Worm (Caenorhabditis elegans) whole organism, L1 larva: ENCODE results near the gene C15B12.3.
A peak's percentile ranks its signal among the peaks of the same experiment; 100 is the strongest.

Experiments
- C04F5.9 ChIP-seq: sonication (generic microtip); optimal IDR thresholded peaks from 2 replicates; lab custom pipeline; 2016; ENCODE audit warnings: missing genetic modification characterization, missing compliant biosample characterization
- F16B12.6 ChIP-seq: fragments of 150-350 bp; optimal IDR thresholded peaks from 2 replicates; lab custom pipeline; 2014; ENCODE audit warnings: missing biosample characterization, missing genetic modification characterization
- alr-1 ChIP-seq: fragments of 200-800 bp; sonication (Bioruptor generic); optimal IDR thresholded peaks from 2 replicates; lab custom pipeline; 2018; ENCODE audit warnings: borderline replicate concordance, mild to moderate bottlenecking, missing genetic modification characterization, missing compliant biosample characterization
- ama-1 ChIP-seq: fragments of 150-350 bp; optimal IDR thresholded peaks from 2 replicates; lab custom pipeline; 2014
- ces-1 ChIP-seq: fragments of 150-350 bp; optimal IDR thresholded peaks from 2 replicates; lab custom pipeline; 2014; ENCODE audit warnings: missing biosample characterization, missing genetic modification reagents, missing genetic modification characterization
- efl-1 ChIP-seq, 4 experiments: fragments of 150-350 bp; optimal IDR thresholded peaks in 3 of 4; peaks in 1 of 4; 1 replicate in 1 of 4; 2 replicates in 3 of 4; lab custom pipeline; 2014; ENCODE audit warnings: missing biosample characterization in 2 of 4, missing genetic modification characterization in 2 of 4, missing genetic modification reagents in 2 of 4
- egl-13 ChIP-seq: sonication (generic microtip); optimal IDR thresholded peaks from 2 replicates; lab custom pipeline; 2016; ENCODE audit warnings: missing genotype, missing genetic modification reagents, missing genetic modification characterization, missing compliant biosample characterization
- elt-2 ChIP-seq: sonication (generic microtip); optimal IDR thresholded peaks from 2 replicates; lab custom pipeline; 2016; ENCODE audit warnings: missing genetic modification characterization, mild to moderate bottlenecking, inconsistent platforms, missing compliant biosample characterization, missing genetic modification reagents
- elt-3 ChIP-seq, 6 experiments: fragments of 150-350 bp in 1 of 6; sonication (generic microtip); optimal IDR thresholded peaks; 2 replicates each; lab custom pipeline; 2017 to 2018; ENCODE audit warnings: missing biosample characterization in 6 of 6, missing genetic modification characterization in 6 of 6, inconsistent platforms in 1 of 6
- fkh-10 ChIP-seq: sonication (generic microtip); optimal IDR thresholded peaks from 2 replicates; lab custom pipeline; 2017; ENCODE audit warnings: missing biosample characterization, missing genetic modification reagents, missing genetic modification characterization
- hlh-17 ChIP-seq: fragments of 200-800 bp; sonication (Bioruptor generic); optimal IDR thresholded peaks from 2 replicates; lab custom pipeline; 2018; ENCODE audit warnings: missing genetic modification characterization, mild to moderate bottlenecking, missing compliant biosample characterization, moderate library complexity, borderline replicate concordance
- hlh-4 ChIP-seq: sonication (generic microtip); optimal IDR thresholded peaks from 2 replicates; lab custom pipeline; 2016; ENCODE audit warnings: mild to moderate bottlenecking, missing genetic modification characterization, missing compliant biosample characterization
- irx-1 ChIP-seq: sonication (generic microtip); optimal IDR thresholded peaks from 2 replicates; lab custom pipeline; 2016; ENCODE audit warnings: missing genetic modification characterization, missing compliant biosample characterization
- isw-1 ChIP-seq: fragments of 200-800 bp; sonication (Bioruptor generic); IDR thresholded peaks from 2 replicates; pipeline ENCODE4 v1.3.6; 2022; ENCODE audit warnings: missing genetic modification characterization, missing compliant biosample characterization
- lin-39 ChIP-seq: fragments of 150-350 bp; optimal IDR thresholded peaks from 2 replicates; lab custom pipeline; 2014; ENCODE audit warnings: missing biosample characterization, missing genetic modification reagents, missing genetic modification characterization
- lsy-2 ChIP-seq, 2 experiments: fragments of 150-350 bp; optimal IDR thresholded peaks; 2 replicates each; lab custom pipeline; 2014; ENCODE audit warnings: missing biosample characterization in 2 of 2, missing genetic modification characterization in 2 of 2
- mdl-1 ChIP-seq, 2 experiments: fragments of 150-350 bp; optimal IDR thresholded peaks; 2 replicates each; lab custom pipeline; 2014 to 2017; ENCODE audit warnings: missing biosample characterization in 2 of 2, missing genetic modification characterization in 2 of 2, inconsistent platforms in 1 of 2
- mef-2 ChIP-seq: fragments of 150-350 bp; optimal IDR thresholded peaks from 2 replicates; lab custom pipeline; 2014; ENCODE audit warnings: missing biosample characterization, missing genetic modification characterization
- mep-1 ChIP-seq: fragments of 150-350 bp; optimal IDR thresholded peaks from 2 replicates; lab custom pipeline; 2014; ENCODE audit warnings: missing biosample characterization, missing genetic modification characterization
- nhr-12 ChIP-seq: sonication (generic microtip); optimal IDR thresholded peaks from 2 replicates; lab custom pipeline; 2017; ENCODE audit warnings: missing biosample characterization, missing genetic modification characterization
- nhr-20 ChIP-seq: sonication (generic microtip); optimal IDR thresholded peaks from 2 replicates; lab custom pipeline; 2016; ENCODE audit warnings: mild to moderate bottlenecking, missing genetic modification characterization, missing compliant biosample characterization
- nhr-76 ChIP-seq: sonication (generic microtip); optimal IDR thresholded peaks from 2 replicates; lab custom pipeline; 2017; ENCODE audit warnings: missing biosample characterization, missing genetic modification characterization
- nhr-84 ChIP-seq: sonication (generic microtip); optimal IDR thresholded peaks from 2 replicates; lab custom pipeline; 2017; ENCODE audit warnings: missing biosample characterization, missing genetic modification characterization
- nhr-90 ChIP-seq: sonication (generic microtip); optimal IDR thresholded peaks from 2 replicates; lab custom pipeline; 2016; ENCODE audit warnings: mild to moderate bottlenecking, missing genetic modification characterization, missing compliant biosample characterization; ENCODE audit not compliant: poor library complexity
- pax-3 ChIP-seq: fragments of 200-800 bp; sonication (Bioruptor generic); optimal IDR thresholded peaks from 2 replicates; lab custom pipeline; 2018; ENCODE audit warnings: mild to moderate bottlenecking, missing genetic modification characterization, moderate library complexity, missing compliant biosample characterization
- skn-1 ChIP-seq: fragments of 150-350 bp; optimal IDR thresholded peaks from 2 replicates; lab custom pipeline; 2014; ENCODE audit warnings: missing biosample characterization, missing genetic modification characterization
- snpc-4 ChIP-seq: fragments of 150-350 bp; optimal IDR thresholded peaks from 2 replicates; lab custom pipeline; 2014; ENCODE audit warnings: missing biosample characterization, missing genetic modification characterization
- snu-23 ChIP-seq: sonication (generic microtip); optimal IDR thresholded peaks from 2 replicates; lab custom pipeline; 2016; ENCODE audit warnings: missing genetic modification characterization, missing compliant biosample characterization
- unc-130 ChIP-seq: fragments of 150-350 bp; optimal IDR thresholded peaks from 2 replicates; lab custom pipeline; 2017; ENCODE audit warnings: missing biosample characterization, missing genetic modification characterization, inconsistent platforms
- unc-62 ChIP-seq: fragments of 150-350 bp; optimal IDR thresholded peaks from 2 replicates; lab custom pipeline; 2014; ENCODE audit warnings: missing biosample characterization, missing genetic modification reagents, missing genetic modification characterization
- unc-98 ChIP-seq: fragments of 200-800 bp; sonication (Bioruptor generic); IDR thresholded peaks from 2 replicates; pipeline ENCODE4 v1.3.6; 2022; ENCODE audit warnings: missing genetic modification characterization, missing compliant biosample characterization

C15B12.3 gene

DNA sequence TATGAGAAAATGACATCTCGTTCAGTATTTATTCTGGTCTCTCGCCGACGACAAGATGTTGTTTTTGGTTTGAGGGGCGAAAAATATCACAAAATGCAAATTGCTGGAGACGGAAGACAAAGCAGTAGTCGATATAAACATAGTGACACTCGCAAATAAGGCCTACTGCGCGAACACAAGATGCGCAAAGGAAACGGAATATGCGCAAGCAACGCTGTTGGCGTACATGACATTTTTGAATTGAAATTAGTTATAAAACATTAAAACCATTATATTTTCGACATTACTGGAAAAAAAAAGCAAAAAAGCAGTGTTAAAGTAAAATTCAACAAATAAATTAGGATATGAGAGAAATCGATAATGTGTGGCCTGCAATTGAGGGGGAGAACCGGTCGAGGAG lies 37.6 kb upstream of the C15B12.3 start, which contains the start of gene cdf-1 (continued):
- TF ChIP-seq unc-130 (tag; lab: Kevin White, UChicago) (peak; percentile 1), irx-1 (tag; lab: Kevin White, UChicago) (no peak), ces-1 (GFP tag; lab: Kevin White, UChicago) (no peak), F16B12.6 (tag; lab: Kevin White, UChicago) (no peak), lin-39 (tag; lab: Kevin White, UChicago) (no peak), nhr-90 (tag; lab: Kevin White, UChicago) (no peak), skn-1 (tag; lab: Kevin White, UChicago) (no peak), nhr-84 (tag; lab: Kevin White, UChicago) (no peak), elt-2 (tag; lab: Kevin White, UChicago) (no peak), hlh-4 (tag; lab: Kevin White, UChicago) (no peak), snu-23 (GFP tag; lab: Kevin White, UChicago) (peak; percentile 45), isw-1 (GFP tag; lab: Robert Waterston, UW) (no peak; the same call in 1 of the 2 replicates)
- TF ChIP-seq, all 84 proteins: peak for 16

DNA sequence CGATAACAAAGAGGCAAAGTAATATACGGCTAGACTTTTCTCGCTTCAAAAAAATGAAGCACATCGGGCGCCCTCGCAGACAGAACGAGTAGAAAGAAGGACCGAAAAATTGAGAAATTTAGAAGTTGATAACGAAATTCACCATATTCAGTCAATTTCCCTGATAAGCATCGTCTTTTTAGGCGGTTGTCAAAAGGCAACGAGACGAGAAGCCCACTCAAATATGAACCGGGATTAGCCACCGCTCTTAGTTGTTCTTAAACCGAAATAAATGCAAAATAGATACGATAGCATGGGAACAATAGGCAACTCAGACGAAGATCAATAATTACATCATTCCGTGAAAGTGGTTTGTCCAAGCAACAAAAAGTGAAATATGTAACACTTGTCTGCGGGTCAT lies 35.8 kb upstream of the C15B12.3 start:
- TF ChIP-seq elt-2 (tag; lab: Kevin White, UChicago) (peak; percentile 22), mef-2 (tag; lab: Kevin White, UChicago) (no peak), egl-13 (tag; lab: Kevin White, UChicago) (no peak), lin-39 (tag; lab: Kevin White, UChicago) (no peak), snu-23 (GFP tag; lab: Kevin White, UChicago) (no peak)
- TF ChIP-seq, all 84 proteins: peak for 1

DNA sequence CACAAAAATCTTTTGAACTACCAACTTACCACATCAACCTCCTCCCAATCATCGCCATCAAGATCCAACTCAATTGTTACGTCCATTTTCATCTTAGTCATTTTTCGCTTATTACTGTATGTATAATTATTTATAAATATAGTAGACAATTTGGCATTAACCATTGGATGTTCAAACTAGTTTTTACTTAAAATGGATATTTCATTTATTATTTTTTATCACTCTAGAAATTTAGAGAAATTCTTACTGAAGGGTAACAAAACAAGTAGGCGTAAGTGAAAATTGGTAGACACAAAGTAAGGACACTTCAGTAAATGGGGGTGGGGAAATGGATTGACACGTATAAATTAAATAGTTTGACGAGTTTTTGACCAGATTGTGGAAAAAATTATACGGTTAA lies 32.4 kb upstream of the C15B12.3 start, which contains the start of gene actl-1:
actl-1 (minus strand) TSS at position 101 of the 400 bp plus-strand sequence.
- no peak for TF ChIP-seq F16B12.6 (tag; lab: Kevin White, UChicago)
- no peak for TF ChIP-seq unc-62 (GFP tag; lab: Kevin White, UChicago)
- no peak for TF ChIP-seq elt-3 (tag; optimal IDR thresholded peaks at IDR 0.05; lab: Kevin White, UChicago)
- no peak for TF ChIP-seq snpc-4 (tag; lab: Kevin White, UChicago)
- TF ChIP-seq mef-2 (tag; lab: Kevin White, UChicago): no peak
- TF ChIP-seq unc-98 (GFP tag; lab: Robert Waterston, UW): no peak
- no peak for TF ChIP-seq mep-1
- no peak for TF ChIP-seq alr-1 (tag; lab: Kevin White, UChicago)
- TF ChIP-seq efl-1 (optimal IDR thresholded peaks at IDR 0.05; lab: Kevin White, UChicago): no peak
- no peak for TF ChIP-seq efl-1 (GFP tag; optimal IDR thresholded peaks at IDR 0.05 in 1 of 2; lab: Kevin White, UChicago)
- no peak for TF ChIP-seq mdl-1 (tag; optimal IDR thresholded peaks at IDR 0.05; lab: Kevin White, UChicago)
- no peak for TF ChIP-seq nhr-76
- TF ChIP-seq fkh-10 (GFP tag; lab: Kevin White, UChicago): no peak
- no peak for TF ChIP-seq ama-1 (lab: Kevin White, UChicago)
- no peak for TF ChIP-seq hlh-17 (GFP tag; lab: Kevin White, UChicago)

DNA sequence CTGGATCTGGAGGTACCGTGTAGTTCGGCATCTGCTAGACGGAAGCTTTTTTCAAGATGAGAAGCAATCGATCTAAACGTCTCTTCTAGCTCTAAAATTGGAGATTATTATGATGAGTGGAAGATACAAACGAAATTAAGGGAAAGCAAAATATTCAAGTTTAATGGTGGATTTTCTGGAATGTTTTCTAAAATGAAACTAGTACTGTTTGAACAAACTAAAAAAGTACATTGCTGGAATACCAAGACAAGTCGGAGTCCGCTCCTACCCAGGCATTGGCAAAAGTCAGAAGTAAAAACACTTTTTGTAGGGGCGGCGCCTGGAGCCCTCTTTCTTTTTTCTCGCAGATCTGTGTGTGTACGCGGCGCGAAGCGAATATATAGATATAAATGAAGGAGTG lies 17.4 kb upstream of the C15B12.3 start, which contains the start of gene gar-1:
gar-1 (minus strand) TSS at position 101 of the 400 bp plus-strand sequence.
- no peak for TF ChIP-seq hlh-17 (GFP tag; lab: Kevin White, UChicago)
- TF ChIP-seq pax-3 (tag; lab: Kevin White, UChicago): no peak
- TF ChIP-seq nhr-20 (tag; lab: Kevin White, UChicago): no peak
- TF ChIP-seq efl-1 (optimal IDR thresholded peaks at IDR 0.05; lab: Kevin White, UChicago): no peak
- peak in 1 of 2 experiments; percentile 61 for TF ChIP-seq efl-1 (GFP tag; optimal IDR thresholded peaks at IDR 0.05 in 1 of 2; lab: Kevin White, UChicago)
- no peak for TF ChIP-seq C04F5.9 (tag; lab: Kevin White, UChicago)

DNA sequence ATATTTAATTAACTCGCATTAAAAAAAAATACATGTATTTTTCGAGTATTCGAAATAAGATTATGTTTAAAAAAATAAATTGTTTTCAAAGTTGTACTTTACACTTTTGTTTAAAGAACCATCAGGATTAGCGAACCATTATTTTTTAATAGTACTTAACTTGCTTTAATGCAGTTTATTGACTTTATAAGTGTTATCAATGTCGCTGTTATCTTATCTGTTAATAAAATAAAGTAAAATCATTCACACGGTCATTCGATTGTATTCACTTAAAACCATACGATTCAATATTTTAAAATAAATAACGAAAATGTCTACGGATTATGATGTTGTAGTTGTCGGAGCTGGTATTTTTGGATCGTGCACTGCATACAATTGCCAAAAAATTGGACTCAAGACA lies 9.2 kb upstream of the C15B12.3 start, which contains the start of gene C15B12.1:
C15B12.1 (plus strand) TSS at position 271 of the 400 bp plus-strand sequence.
- TF ChIP-seq snpc-4 (tag; lab: Kevin White, UChicago) (no peak), skn-1 (tag; lab: Kevin White, UChicago) (no peak), lsy-2 (tag; optimal IDR thresholded peaks at IDR 0.05; lab: Kevin White, UChicago) (no peak), nhr-12 (tag; lab: Kevin White, UChicago) (no peak), elt-3 (tag; optimal IDR thresholded peaks at IDR 0.05; lab: Kevin White, UChicago) (peak in 1 of 6 experiments; percentile 9), elt-2 (tag; lab: Kevin White, UChicago) (peak; percentile 82)
